Fruit fly (Drosophila melanogaster): Measurements from ENCODE around the gene LysE.

- TF ChIP-seq CG13424 (tag; optimal IDR thresholded peaks at IDR 0.05) (no peak), CG32772 (GFP tag; IDR thresholded peaks at IDR 0.05) (no peak)
These were observed 34.5 kb upstream of the LysE start for dm6 chr3L:1178115-1178583.
